Worm (Caenorhabditis elegans) whole organism, late embryonic: ENCODE results near the gene K09F5.6.

Source experiments
- ahr-1 ChIP-seq: sonication (generic microtip); optimal IDR thresholded peaks from 2 replicates; lab custom pipeline; 2016; ENCODE audit warnings: missing genetic modification characterization, missing compliant biosample characterization
- ama-1 ChIP-seq: fragments of 150-350 bp; optimal IDR thresholded peaks from 2 replicates; lab custom pipeline; 2014
- ceh-19 ChIP-seq: fragments of 200-800 bp; sonication (Bioruptor generic); optimal IDR thresholded peaks from 2 replicates; lab custom pipeline; 2018; ENCODE audit warnings: mild to moderate bottlenecking, missing genetic modification characterization, missing compliant biosample characterization
- ceh-22 ChIP-seq: sonication (generic microtip); optimal IDR thresholded peaks from 2 replicates; lab custom pipeline; 2017; ENCODE audit warnings: missing biosample characterization, missing genetic modification characterization
- dmd-4 ChIP-seq: sonication (generic microtip); optimal IDR thresholded peaks from 2 replicates; lab custom pipeline; 2016; ENCODE audit warnings: borderline replicate concordance, missing genetic modification characterization, missing compliant biosample characterization
- fkh-10 ChIP-seq: fragments of 150-350 bp; optimal IDR thresholded peaks from 2 replicates; lab custom pipeline; 2014; ENCODE audit warnings: missing biosample characterization, missing genetic modification reagents, missing genetic modification characterization
- lim-6 ChIP-seq: sonication (generic microtip); optimal IDR thresholded peaks from 2 replicates; lab custom pipeline; 2016; ENCODE audit warnings: missing genetic modification characterization, missing compliant biosample characterization
- nhr-11 ChIP-seq: fragments of 150-350 bp; optimal IDR thresholded peaks from 2 replicates; lab custom pipeline; 2014; ENCODE audit warnings: missing biosample characterization, missing genetic modification characterization
- odd-2 ChIP-seq: sonication (generic microtip); optimal IDR thresholded peaks from 2 replicates; lab custom pipeline; 2017; ENCODE audit warnings: antibody characterized with exemption, mild to moderate bottlenecking, missing genetic modification characterization, missing compliant biosample characterization
- pha-4 ChIP-seq: fragments of 150-350 bp; optimal IDR thresholded peaks from 2 replicates; lab custom pipeline; 2018; ENCODE audit warnings: missing biosample characterization, missing genetic modification reagents, missing genetic modification characterization
- pqm-1 ChIP-seq: sonication (generic microtip); optimal IDR thresholded peaks from 2 replicates; lab custom pipeline; 2016; ENCODE audit warnings: missing genetic modification characterization, missing compliant biosample characterization
- ref-2 ChIP-seq: sonication (generic microtip); optimal IDR thresholded peaks from 2 replicates; lab custom pipeline; 2016; ENCODE audit warnings: missing genetic modification characterization, missing compliant biosample characterization
- unc-42 ChIP-seq: sonication (generic microtip); optimal IDR thresholded peaks from 2 replicates; lab custom pipeline; 2016; ENCODE audit warnings: missing genotype, missing genetic modification characterization, missing compliant biosample characterization
- unc-86 ChIP-seq: sonication (generic microtip); optimal IDR thresholded peaks from 2 replicates; lab custom pipeline; 2016; ENCODE audit warnings: missing genetic modification characterization, missing compliant biosample characterization

DNA sequence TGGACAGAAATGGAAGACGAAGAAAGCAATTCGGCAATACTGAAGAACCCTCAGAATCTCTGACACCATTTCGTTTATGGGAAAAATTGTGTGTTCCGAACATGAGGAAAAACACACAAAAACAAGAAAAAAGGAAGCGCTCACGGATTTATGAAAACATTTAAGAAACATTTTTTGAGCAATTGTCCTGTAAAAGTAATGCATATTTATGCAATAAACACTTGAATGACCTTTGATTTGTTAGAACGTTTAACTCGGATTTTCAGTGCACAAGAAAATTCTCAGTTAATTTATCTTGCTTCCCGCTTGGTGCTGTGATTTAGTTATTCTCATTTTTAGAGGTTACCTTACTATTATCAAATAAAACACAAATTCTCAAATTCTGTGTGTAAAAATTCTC is 15.2 kb upstream of the K09F5.6 start:
- no peak for TF ChIP-seq unc-42 (tag; lab: Kevin White, UChicago)
- TF ChIP-seq fkh-10 (GFP tag; lab: Kevin White, UChicago): no peak
- TF ChIP-seq ahr-1 (tag; lab: Kevin White, UChicago): no peak
- TF ChIP-seq ref-2: no peak
- no peak for TF ChIP-seq ama-1 (lab: Kevin White, UChicago)
- TF ChIP-seq unc-86 (tag; lab: Kevin White, UChicago): no peak
- no peak for TF ChIP-seq ceh-19 (GFP tag; lab: Kevin White, UChicago)
- TF ChIP-seq lim-6: no peak
- no peak for TF ChIP-seq odd-2 (tag; lab: Kevin White, UChicago)
- no peak for TF ChIP-seq nhr-11
- no peak for TF ChIP-seq pha-4 (tag; lab: Kevin White, UChicago)
- TF ChIP-seq dmd-4: no peak
- TF ChIP-seq pqm-1 (tag; lab: Kevin White, UChicago): no peak
- no peak for TF ChIP-seq ceh-22 (tag; lab: Kevin White, UChicago)
